Worm (Caenorhabditis elegans): ENCODE data around the gene F22B7.1.

F22B7.1 gene

ce11 chrIII:8683679-8684263 is 18.6 kb downstream of the F22B7.1 start, which contains the start of gene fli-1 (continued):
- TF ChIP-seq ceh-91 (GFP tag; IDR thresholded peaks at IDR 0.05) (peak; percentile 76), hlh-12 (tag; optimal IDR thresholded peaks at IDR 0.05) (no peak), nhr-90 (tag; optimal IDR thresholded peaks at IDR 0.05) (no peak), atf-7 (tag; optimal IDR thresholded peaks at IDR 0.05) (no peak), F39B2.1 (GFP tag; IDR thresholded peaks at IDR 0.05) (no peak), ceh-27 (GFP tag; optimal IDR thresholded peaks at IDR 0.05) (peak; percentile 53), attf-6 (GFP tag; IDR thresholded peaks at IDR 0.05) (no peak), lir-1 (GFP tag; conservative IDR thresholded peaks at IDR 0.05) (peak; percentile 64; the same call in 1 of the 2 replicates), bed-1 (GFP tag; IDR thresholded peaks at IDR 0.05) (no peak), B0019.2 (GFP tag; conservative IDR thresholded peaks at IDR 0.05) (peak; percentile 68; the same call in 1 of the 2 replicates), F33H1.4 (GFP tag; IDR thresholded peaks at IDR 0.05) (peak; percentile 75), lsl-1 (GFP tag; optimal IDR thresholded peaks at IDR 0.05) (peak; percentile 74), tlf-1 (GFP tag; optimal IDR thresholded peaks at IDR 0.05) (peak; percentile 16), madf-8 (GFP tag; conservative IDR thresholded peaks at IDR 0.05) (peak; percentile 97), snpc-4 (GFP tag; optimal IDR thresholded peaks at IDR 0.05) (no peak), snpc-4 (tag; optimal IDR thresholded peaks at IDR 0.05) (peak in 1 of 4 experiments; percentile 21), ZK185.1 (tag; optimal IDR thresholded peaks at IDR 0.05; ENCODE audit: poor library complexity, severe bottlenecking) (peak; percentile 70), madf-3 (GFP tag; IDR thresholded peaks at IDR 0.05) (peak; percentile 37; the same call in 1 of the 2 replicates), snpc-1.3 (tag; optimal IDR thresholded peaks at IDR 0.05; ENCODE audit: insufficient read depth) (peak; percentile 16), dox-1 (GFP tag; IDR thresholded peaks at IDR 0.05) (peak; percentile 79), snpc-1.1 (tag; optimal IDR thresholded peaks at IDR 0.05; ENCODE audit: insufficient read depth) (peak; percentile 1), efl-1 (GFP tag; optimal IDR thresholded peaks at IDR 0.05) (peak; percentile 85), lin-54 (GFP tag; optimal IDR thresholded peaks at IDR 0.05) (peak; percentile 85), Y95B8A.8 (GFP tag; IDR thresholded peaks at IDR 0.05) (0 out of 2 replicates have a peak, but pooled peaks have one; percentile 29), lin-35 (GFP tag; optimal IDR thresholded peaks at IDR 0.05) (no peak), ztf-6 (GFP tag; IDR thresholded peaks at IDR 0.05) (no peak), ztf-18 (tag; optimal IDR thresholded peaks at IDR 0.05) (peak; percentile 48), tbp1 (GFP tag; optimal IDR thresholded peaks at IDR 0.05) (peak; percentile 35), madf-6 (GFP tag; IDR thresholded peaks at IDR 0.05) (peak; percentile 99), madf-10 (tag; optimal IDR thresholded peaks at IDR 0.05) (no peak), ceh-100 (GFP tag; IDR thresholded peaks at IDR 0.05) (no peak; the same call in 1 of the 2 replicates), nfya-2 (GFP tag; IDR thresholded peaks at IDR 0.05) (no peak), nhr-27 (tag; optimal IDR thresholded peaks at IDR 0.05) (no peak), F49E8.2 (tag; optimal IDR thresholded peaks at IDR 0.05; ENCODE audit: insufficient read depth) (no peak), xnd-1 (tag; optimal IDR thresholded peaks at IDR 0.05) (peak; percentile 88), zfh-2 (GFP tag; conservative IDR thresholded peaks at IDR 0.05) (no peak), hmg-20 (GFP tag; IDR thresholded peaks at IDR 0.05) (no peak), cebp-1 (GFP tag; IDR thresholded peaks at IDR 0.05) (peak; percentile 72; the same call in 1 of the 2 replicates), cebp-1 (tag; optimal IDR thresholded peaks at IDR 0.05) (peak; percentile 90), hsf-1 (GFP tag; IDR thresholded peaks at IDR 0.05) (no peak), Y79H2A.3 (GFP tag; conservative IDR thresholded peaks at IDR 0.05) (0 out of 2 replicates have a peak, but pooled peaks have one; percentile 36), bed-2 (GFP tag; IDR thresholded peaks at IDR 0.05) (peak; percentile 73; the same call in 1 of the 2 replicates), ztf-26 (tag; optimal IDR thresholded peaks at IDR 0.05) (no peak), dpl-1 (GFP tag; optimal IDR thresholded peaks at IDR 0.05) (peak; percentile 72), nhr-80 (tag; optimal IDR thresholded peaks at IDR 0.05) (no peak), snpc-3.4 (tag; optimal IDR thresholded peaks at IDR 0.05) (peak; percentile 68), ceh-79 (tag; optimal IDR thresholded peaks at IDR 0.05) (no peak)

Measured in whole organism, young adult.